Worm (Caenorhabditis elegans): ENCODE measurements around the gene gadr-2.

DNA sequence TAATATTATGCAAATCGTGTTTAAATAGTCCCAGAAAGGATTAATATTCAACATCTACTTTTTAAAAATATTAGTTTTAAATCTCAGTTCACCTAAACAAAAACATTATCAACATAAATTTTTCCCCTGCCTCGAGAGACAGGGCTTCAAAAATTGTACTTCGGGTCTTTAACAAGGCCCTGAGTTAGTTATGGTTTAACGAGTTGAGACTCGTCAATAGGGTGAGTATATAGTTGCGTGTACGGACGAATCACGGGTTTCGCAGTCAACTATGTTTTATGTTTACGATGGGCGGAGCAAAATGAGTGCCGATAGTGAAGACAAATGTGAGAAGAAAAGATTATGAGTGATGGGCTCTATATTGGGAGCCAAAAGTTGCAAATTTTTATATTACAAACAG, 26.7 kb upstream of the gadr-2 start:
- no peak for TF ChIP-seq pha-4 (tag; optimal IDR thresholded peaks at IDR 0.05)
- no peak for TF ChIP-seq T07F8.4 (tag; optimal IDR thresholded peaks at IDR 0.05)
- no peak for TF ChIP-seq nhr-120 (GFP tag; IDR thresholded peaks at IDR 0.05)
- no peak for TF ChIP-seq madf-3 (GFP tag; IDR thresholded peaks at IDR 0.05)
- TF ChIP-seq fkh-3 (tag; optimal IDR thresholded peaks at IDR 0.05), result no peak
- no peak for TF ChIP-seq chd-7 (tag; optimal IDR thresholded peaks at IDR 0.05)
- TF ChIP-seq ama-1 (optimal IDR thresholded peaks at IDR 0.05), result no peak
- no peak for TF ChIP-seq ama-1 (GFP tag; optimal IDR thresholded peaks at IDR 0.05)
- TF ChIP-seq efl-1 (GFP tag; optimal IDR thresholded peaks at IDR 0.05), result no peak
- TF ChIP-seq lin-35 (GFP tag; optimal IDR thresholded peaks at IDR 0.05), result no peak

All from whole organism, young adult.